Fruit fly (Drosophila melanogaster) ovary, adult (tissue): ENCODE data around the gene CG9970.

Experiments used
- CG17801 ChIP-seq: fragments of 200-800 bp; optimal IDR thresholded peaks from 2 replicates; lab custom pipeline; 2019; ENCODE audit warnings: missing biosample characterization, mild to moderate bottlenecking, missing genetic modification characterization, moderate library complexity; ENCODE audit not compliant: partially characterized antibody

CG9970 gene

dm6 chr3L:2916554-2916953, at the start of gene CG9970:
Gene CG9970 (minus strand): TSS chr3L:2916654.
- TF ChIP-seq CG17801 (GFP tag; lab: Kevin White, UChicago) = no peak

- no peak for TF ChIP-seq CG17801 (GFP tag; lab: Kevin White, UChicago)
These were observed 44.6 kb upstream of the CG9970 start, which contains the start of the genes CG34025 and Or63a for dm6 chr3L:2960949-2961584. Gene CG34025 (minus strand): TSS chr3L:2961049. Gene Or63a (plus strand): TSS chr3L:2961534.

DNA sequence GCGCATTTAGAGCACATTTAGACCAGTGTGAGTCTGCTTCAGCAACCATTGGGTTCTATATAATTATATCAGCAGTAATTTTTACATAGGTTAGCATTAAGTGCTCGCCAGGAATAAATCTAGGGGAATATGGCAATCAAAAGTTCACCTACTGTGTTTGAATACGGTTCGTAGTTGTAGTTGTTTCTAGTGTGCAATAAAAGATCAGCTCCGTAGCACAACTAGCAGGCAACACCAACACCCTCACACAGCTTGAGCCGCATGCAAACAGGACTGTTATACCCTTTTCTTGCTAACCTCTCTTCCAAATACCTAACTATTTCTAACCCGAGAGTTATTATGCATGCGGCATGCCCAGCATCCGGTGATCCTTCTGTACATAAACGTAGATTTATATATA, 35.1 kb upstream of the CG9970 start, which contains the start of gene CG32846:
CG32846 (minus strand) TSS at position 101 of the 400 bp plus-strand sequence.
- no peak for TF ChIP-seq CG17801 (GFP tag; lab: Kevin White, UChicago)

- TF ChIP-seq CG17801 (GFP tag; lab: Kevin White, UChicago) = no peak
These were observed 6.6 kb upstream of the CG9970 start for dm6 chr3L:2923097-2923496.

dm6 chr3L:2918628-2919027, 2.2 kb upstream of the CG9970 start:
- no peak for TF ChIP-seq CG17801 (GFP tag; lab: Kevin White, UChicago)

- no peak for TF ChIP-seq CG17801 (GFP tag; lab: Kevin White, UChicago)
These were observed 3.2 kb downstream of the CG9970 start for dm6 chr3L:2913291-2913690.

DNA sequence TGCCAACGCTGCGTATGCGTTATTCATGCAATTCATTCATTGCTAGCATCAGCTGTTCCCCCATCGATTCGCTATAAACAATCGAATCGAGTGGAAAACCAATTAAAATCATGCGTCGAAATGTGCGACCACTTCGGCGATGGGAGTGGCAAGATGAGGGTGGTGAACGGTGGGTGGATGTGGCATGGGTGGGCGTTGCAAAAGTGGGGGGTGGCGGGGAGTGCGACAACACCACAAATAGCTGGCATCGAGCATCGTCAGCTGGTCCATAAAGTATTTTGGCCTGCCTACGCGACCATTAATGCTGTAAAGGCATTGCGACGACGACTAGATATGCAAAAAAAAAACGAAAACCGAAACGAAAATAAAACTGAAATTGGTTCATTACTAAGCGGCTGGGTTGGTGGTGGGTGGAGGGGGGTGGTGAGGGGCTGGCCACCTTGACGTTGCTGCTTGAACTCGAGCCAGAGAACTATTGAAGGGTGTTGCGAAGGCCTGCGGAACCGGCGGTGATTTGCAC, 6.9 kb downstream of the CG9970 start:
- TF ChIP-seq CG17801 (GFP tag; lab: Kevin White, UChicago) = no peak

DNA sequence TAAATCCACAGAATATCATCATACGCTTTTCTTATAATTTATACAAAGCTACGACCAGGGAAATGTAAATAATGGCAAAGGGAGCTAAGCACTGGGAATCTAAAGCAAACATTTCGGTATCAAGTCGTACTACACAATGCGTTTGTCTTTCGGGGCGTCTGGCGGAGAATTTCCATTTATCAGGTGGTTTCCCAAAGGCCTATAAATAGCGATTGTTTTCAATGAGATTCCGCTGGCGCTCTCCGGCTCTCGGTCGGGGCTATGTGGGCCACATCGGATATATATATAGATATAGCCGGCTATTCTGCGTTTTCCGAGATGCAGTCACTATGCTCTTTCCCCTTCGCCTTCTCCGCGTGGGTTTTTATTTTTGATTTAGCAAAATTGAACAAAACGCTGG, 10.1 kb downstream of the CG9970 start:
- TF ChIP-seq CG17801 (GFP tag; lab: Kevin White, UChicago) = no peak

- TF ChIP-seq CG17801 (GFP tag; lab: Kevin White, UChicago) = no peak
These were observed 20.0 kb downstream of the CG9970 start for dm6 chr3L:2896371-2896958.

dm6 chr3L:2894750-2895149, 21.7 kb downstream of the CG9970 start, which contains the start of gene Shab:
Gene Shab (plus strand): TSS chr3L:2895017.
- TF ChIP-seq CG17801 (GFP tag; lab: Kevin White, UChicago) = no peak

DNA sequence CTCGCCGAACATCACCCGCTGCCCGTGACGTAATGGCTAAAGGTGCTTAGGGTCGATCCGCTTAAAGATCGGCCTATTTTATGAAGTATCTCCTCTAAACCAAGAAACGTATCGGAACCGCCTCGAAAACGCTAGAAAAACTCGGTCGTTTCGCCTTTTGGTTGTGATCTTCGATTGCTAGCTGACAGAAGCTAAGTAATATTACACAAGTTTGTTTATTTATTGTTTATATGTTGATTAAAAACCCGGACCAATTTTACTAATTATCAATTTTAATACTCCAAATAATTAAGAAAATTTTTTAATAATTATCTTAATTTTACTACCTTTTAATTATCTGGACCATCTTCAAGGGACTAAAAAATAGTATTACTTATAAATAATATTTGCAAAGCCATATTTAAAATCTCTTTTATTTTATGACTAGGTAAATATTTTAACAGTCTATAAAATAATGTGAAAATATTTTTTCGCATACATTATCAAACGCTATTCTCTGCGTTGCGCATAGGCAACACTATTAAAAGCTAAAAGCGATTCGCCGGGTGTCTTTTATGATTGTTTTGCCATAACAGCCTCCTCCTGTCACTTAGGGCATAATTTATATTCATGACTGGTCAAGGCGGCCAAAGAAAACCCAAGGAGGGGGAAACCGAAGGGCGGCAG, 22.5 kb downstream of the CG9970 start:
- TF ChIP-seq CG17801 (GFP tag; lab: Kevin White, UChicago) = no peak

- TF ChIP-seq CG17801 (GFP tag; lab: Kevin White, UChicago) = no peak
These were observed 24.3 kb downstream of the CG9970 start, which contains the start of gene spz5 for dm6 chr3L:2892105-2892504. Gene spz5 (minus strand): TSS chr3L:2892166.

dm6 chr3L:2888150-2888549, 28.3 kb downstream of the CG9970 start:
- no peak for TF ChIP-seq CG17801 (GFP tag; lab: Kevin White, UChicago)

DNA sequence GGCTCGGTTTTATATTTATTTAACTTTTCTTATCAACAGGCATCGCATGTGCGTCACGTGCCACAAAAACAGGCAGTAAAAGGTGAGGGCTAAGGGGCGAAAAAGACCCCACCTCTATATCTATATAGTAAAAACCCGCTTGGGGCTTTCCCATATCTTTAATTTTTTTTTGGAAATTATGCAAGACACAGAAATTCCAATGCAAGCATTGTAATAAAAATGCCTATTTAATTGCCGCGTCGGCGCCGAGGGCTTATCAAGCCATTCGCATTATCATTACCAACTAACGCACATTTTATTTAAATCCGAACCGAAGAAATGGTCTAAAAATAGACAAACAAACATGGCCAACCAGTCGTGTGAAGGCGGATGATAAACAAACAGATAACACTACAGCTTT, 29.1 kb downstream of the CG9970 start:
- TF ChIP-seq CG17801 (GFP tag; lab: Kevin White, UChicago) = no peak

- TF ChIP-seq CG17801 (GFP tag; lab: Kevin White, UChicago) = no peak
These were observed 30.9 kb downstream of the CG9970 start for dm6 chr3L:2885568-2885967.
